Worm (Caenorhabditis elegans) whole organism, L3 larva: ENCODE data around the gene F19B10.2.

ENCODE experiments used
- ZK546.5 ChIP-seq: sonication (generic microtip); optimal IDR thresholded peaks from 2 replicates; lab custom pipeline; 2017; ENCODE audit warnings: missing biosample characterization, missing genetic modification characterization
- ceh-16 ChIP-seq: sonication (generic microtip); optimal IDR thresholded peaks from 2 replicates; lab custom pipeline; 2017; ENCODE audit warnings: missing biosample characterization, missing genetic modification characterization
- ceh-82 ChIP-seq: fragments of 150-350 bp; optimal IDR thresholded peaks from 2 replicates; lab custom pipeline; 2014; ENCODE audit warnings: missing biosample characterization, missing genetic modification characterization
- fkh-10 ChIP-seq: sonication (generic microtip); optimal IDR thresholded peaks from 2 replicates; lab custom pipeline; 2017; ENCODE audit warnings: missing biosample characterization, missing genetic modification reagents, missing genetic modification characterization
- lin-39 ChIP-seq: fragments of 150-350 bp; optimal IDR thresholded peaks from 2 replicates; lab custom pipeline; 2018; ENCODE audit warnings: missing biosample characterization, missing genetic modification reagents, missing genetic modification characterization
- nhr-25 ChIP-seq: sonication (generic microtip); optimal IDR thresholded peaks from 2 replicates; lab custom pipeline; 2017; ENCODE audit warnings: missing biosample characterization, missing genetic modification characterization
- nhr-77 ChIP-seq: fragments of 150-350 bp; optimal IDR thresholded peaks from 2 replicates; lab custom pipeline; 2014; ENCODE audit warnings: missing biosample characterization, missing genetic modification characterization
- pha-4 ChIP-seq: fragments of 150-350 bp; optimal IDR thresholded peaks from 2 replicates; lab custom pipeline; 2014; ENCODE audit warnings: missing biosample characterization, missing genetic modification reagents, missing genetic modification characterization
- snpc-4 ChIP-seq: fragments of 150-350 bp; optimal IDR thresholded peaks from 2 replicates; lab custom pipeline; 2014; ENCODE audit warnings: missing biosample characterization, missing genetic modification characterization
- tbx-2 ChIP-seq: sonication (generic microtip); optimal IDR thresholded peaks from 2 replicates; lab custom pipeline; 2016; ENCODE audit warnings: mild to moderate bottlenecking, missing genetic modification characterization, missing compliant biosample characterization
- unc-62 ChIP-seq: fragments of 150-350 bp; sonication (generic microtip); optimal IDR thresholded peaks from 4 replicates; lab custom pipeline; 2014; ENCODE audit warnings: missing biosample characterization, missing genetic modification reagents, missing genetic modification characterization
- ztf-4 ChIP-seq: fragments of 150-350 bp; optimal IDR thresholded peaks from 2 replicates; lab custom pipeline; 2014; ENCODE audit warnings: missing biosample characterization, missing genetic modification characterization

DNA sequence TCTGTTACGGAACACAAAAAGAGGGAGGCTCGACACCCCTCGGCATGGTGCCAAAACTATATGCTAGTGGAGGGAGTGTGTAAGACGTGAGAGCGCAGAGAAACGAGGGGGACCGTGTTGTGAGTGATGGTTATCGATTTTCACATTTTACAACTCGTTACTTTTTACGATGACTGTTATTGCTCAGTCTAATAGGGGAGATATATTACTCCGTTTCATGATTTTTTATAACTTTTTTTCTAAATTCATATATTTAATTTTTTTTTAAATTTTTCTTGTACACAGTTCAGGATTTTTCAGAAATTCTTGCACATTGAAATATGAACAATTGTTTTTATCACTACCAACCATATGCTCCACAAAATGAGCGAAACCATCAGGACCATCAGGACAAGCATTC lies 19.9 kb upstream of the F19B10.2 start, which contains the start of gene F19B10.5:
- TF ChIP-seq ztf-4 (no peak), unc-62 (GFP tag; lab: Kevin White, UChicago) (no peak), ceh-16 (tag; lab: Kevin White, UChicago) (no peak), nhr-25 (tag; lab: Kevin White, UChicago) (no peak), pha-4 (tag; lab: Kevin White, UChicago) (no peak), ceh-82 (tag; lab: Kevin White, UChicago) (no peak), nhr-77 (no peak), lin-39 (tag; lab: Kevin White, UChicago) (no peak), fkh-10 (no peak), tbx-2 (tag; lab: Kevin White, UChicago) (no peak), ZK546.5 (tag; lab: Kevin White, UChicago) (no peak), snpc-4 (tag; lab: Kevin White, UChicago) (no peak)
